Worm (Caenorhabditis elegans) whole organism, mixed stage, embryonic: ENCODE data around the gene gss-1.

Source experiments
- M03D4.4 ChIP-seq: sonication (generic microtip); optimal IDR thresholded peaks from 2 replicates; lab custom pipeline; 2017; ENCODE audit warnings: mild to moderate bottlenecking, missing genetic modification characterization, missing compliant biosample characterization
- elt-1 ChIP-seq: sonication (generic microtip); optimal IDR thresholded peaks from 2 replicates; lab custom pipeline; 2017; ENCODE audit warnings: missing genetic modification characterization, mild to moderate bottlenecking, missing compliant biosample characterization, antibody characterized with exemption, moderate library complexity, borderline replicate concordance; ENCODE audit not compliant: insufficient read depth
- hlh-1 ChIP-seq: fragments of 150-350 bp; optimal IDR thresholded peaks from 2 replicates; lab custom pipeline; 2014; ENCODE audit warnings: missing biosample characterization, missing genetic modification reagents, missing genetic modification characterization
- nhr-237 ChIP-seq: fragments of 150-350 bp; optimal IDR thresholded peaks from 2 replicates; lab custom pipeline; 2014; ENCODE audit warnings: missing biosample characterization, missing genetic modification characterization
- nhr-28 ChIP-seq: fragments of 150-350 bp; optimal IDR thresholded peaks from 2 replicates; lab custom pipeline; 2014; ENCODE audit warnings: missing biosample characterization, missing genetic modification characterization
- nhr-76 ChIP-seq: sonication (generic microtip); optimal IDR thresholded peaks from 2 replicates; lab custom pipeline; 2017; ENCODE audit warnings: missing biosample characterization, missing genetic modification characterization
- pha-4 ChIP-seq: fragments of 150-350 bp; optimal IDR thresholded peaks from 2 replicates; lab custom pipeline; 2018; ENCODE audit warnings: missing biosample characterization, missing genetic modification reagents, missing genetic modification characterization
- unc-62 ChIP-seq: fragments of 150-350 bp; optimal IDR thresholded peaks from 2 replicates; lab custom pipeline; 2014; ENCODE audit warnings: missing biosample characterization, missing genetic modification reagents, missing genetic modification characterization

ce11 chrII:9427644-9428043 is 11.4 kb upstream of the gss-1 start, which contains the start of gene M176.5:
- TF ChIP-seq pha-4 (tag; lab: Kevin White, UChicago): no peak
- no peak for TF ChIP-seq elt-1 (tag; lab: Kevin White, UChicago)
- no peak for TF ChIP-seq nhr-76 (tag; lab: Kevin White, UChicago)
- no peak for TF ChIP-seq hlh-1 (tag; lab: Kevin White, UChicago)
- TF ChIP-seq M03D4.4: no peak
- no peak for TF ChIP-seq nhr-28 (tag; lab: Kevin White, UChicago)
- TF ChIP-seq nhr-237 (tag; lab: Kevin White, UChicago): no peak
- TF ChIP-seq unc-62 (GFP tag; lab: Kevin White, UChicago): no peak
